Fruit fly (Drosophila melanogaster) whole organism, embryonic: ENCODE measurements around the gene Acat1.
A peak's percentile ranks its signal among the peaks of the same experiment; 100 is the strongest.

Source experiments
- Blimp-1 ChIP-seq: fragments of 200-800 bp; sonication (Bioruptor generic); optimal IDR thresholded peaks from 3 replicates; lab custom pipeline; 2018; ENCODE audit warnings: missing biosample characterization, missing genetic modification characterization, mild to moderate bottlenecking, moderate library complexity, missing genetic modification reagents
- CG1233 ChIP-seq: fragments of 200-800 bp; sonication (Bioruptor generic); optimal IDR thresholded peaks from 4 replicates; lab custom pipeline; 2018; ENCODE audit warnings: missing biosample characterization, mild to moderate bottlenecking, missing genetic modification characterization
- CG15269 ChIP-seq: fragments of 200-800 bp; sonication (Bioruptor generic); optimal IDR thresholded peaks from 2 replicates; lab custom pipeline; 2018; ENCODE audit warnings: missing biosample characterization, mild to moderate bottlenecking, missing genetic modification characterization, moderate library complexity
- CG1603 ChIP-seq: fragments of 200-800 bp; sonication (Bioruptor generic); optimal IDR thresholded peaks from 2 replicates; lab custom pipeline; 2019; ENCODE audit warnings: missing biosample characterization, mild to moderate bottlenecking, missing genetic modification characterization, moderate library complexity
- CG16815 ChIP-seq: fragments of 200-800 bp; sonication (Bioruptor generic); optimal IDR thresholded peaks from 3 replicates; lab custom pipeline; 2017; ENCODE audit warnings: missing biosample characterization, mild to moderate bottlenecking, missing genetic modification characterization
- CG17802 ChIP-seq: fragments of 200-800 bp; sonication (Bioruptor generic); optimal IDR thresholded peaks from 2 replicates; lab custom pipeline; 2018; ENCODE audit warnings: missing biosample characterization, mild to moderate bottlenecking, missing genetic modification characterization, moderate library complexity
- CG17912 ChIP-seq: fragments of 200-800 bp; sonication (Bioruptor generic); optimal IDR thresholded peaks from 2 replicates; lab custom pipeline; 2018; ENCODE audit warnings: missing biosample characterization, mild to moderate bottlenecking, missing genetic modification characterization
- CG18599 ChIP-seq: fragments of 200-800 bp; sonication (Bioruptor generic); optimal IDR thresholded peaks from 3 replicates; lab custom pipeline; 2017; ENCODE audit warnings: missing biosample characterization, missing genetic modification characterization, mild to moderate bottlenecking, moderate library complexity, missing genetic modification reagents
- CG2129 ChIP-seq: fragments of 200-800 bp; sonication (Bioruptor generic); IDR thresholded peaks from 2 replicates; pipeline ENCODE4 v1.3.6; 2022; ENCODE audit warnings: missing biosample characterization, missing genetic modification characterization; ENCODE audit not compliant: partially characterized antibody
- CG2712 ChIP-seq: fragments of 200-800 bp; optimal IDR thresholded peaks from 3 replicates; lab custom pipeline; 2019; ENCODE audit warnings: missing biosample characterization, mild to moderate bottlenecking, missing genetic modification characterization, moderate library complexity
- CG32772 ChIP-seq: fragments of 200-800 bp; sonication (Bioruptor generic); IDR thresholded peaks from 2 replicates; pipeline ENCODE4 v1.3.6; 2022; ENCODE audit warnings: missing biosample characterization, missing genetic modification characterization
- CG42726 ChIP-seq: fragments of 200-800 bp; sonication (Bioruptor generic); IDR thresholded peaks from 2 replicates; pipeline ENCODE4 v1.3.6; 2022; ENCODE audit warnings: missing biosample characterization, missing genetic modification characterization; ENCODE audit not compliant: partially characterized antibody
- CG4328 ChIP-seq: fragments of 200-800 bp; sonication (Bioruptor generic); optimal IDR thresholded peaks from 3 replicates; lab custom pipeline; 2017; ENCODE audit warnings: missing biosample characterization, missing genetic modification reagents, missing genetic modification characterization
- CG4820 ChIP-seq: fragments of 200-800 bp; sonication (Bioruptor generic); optimal IDR thresholded peaks from 3 replicates; lab custom pipeline; 2016; ENCODE audit warnings: missing biosample characterization, missing genetic modification characterization
- CG6272 ChIP-seq: fragments of 200-800 bp; sonication (Bioruptor generic); IDR thresholded peaks from 2 replicates; pipeline ENCODE4 v1.3.6; 2022; ENCODE audit warnings: missing biosample characterization, missing genetic modification characterization
- CG9215 ChIP-seq: fragments of 200-800 bp; sonication (Bioruptor generic); IDR thresholded peaks from 2 replicates; pipeline ENCODE4 v1.3.6; 2022; ENCODE audit warnings: missing biosample characterization, missing genetic modification characterization
- CG9817 ChIP-seq: fragments of 200-800 bp; sonication (Bioruptor generic); optimal IDR thresholded peaks from 2 replicates; lab custom pipeline; 2018; ENCODE audit warnings: missing biosample characterization, mild to moderate bottlenecking, missing genetic modification characterization, moderate library complexity
- CG9876 ChIP-seq: fragments of 200-800 bp; sonication (Bioruptor generic); optimal IDR thresholded peaks from 2 replicates; lab custom pipeline; 2016; ENCODE audit warnings: missing biosample characterization, missing genetic modification characterization
- CG9932 ChIP-seq: fragments of 200-800 bp; sonication (Bioruptor generic); IDR thresholded peaks from 2 replicates; pipeline ENCODE4 v1.3.6; 2022; ENCODE audit warnings: missing biosample characterization, missing genetic modification characterization
- Fer1 ChIP-seq: fragments of 200-800 bp; sonication (Bioruptor generic); optimal IDR thresholded peaks from 2 replicates; lab custom pipeline; 2017; ENCODE audit warnings: missing biosample characterization, mild to moderate bottlenecking, missing genetic modification characterization
- Gug ChIP-seq: fragments of 200-800 bp; sonication (Bioruptor generic); IDR thresholded peaks from 4 replicates; pipeline ENCODE4 v1.3.6; 2022; ENCODE audit warnings: missing biosample characterization, missing genetic modification characterization
- HLH54F ChIP-seq: fragments of 200-800 bp; sonication (Bioruptor generic); optimal IDR thresholded peaks from 3 replicates; lab custom pipeline; 2016; ENCODE audit warnings: missing biosample characterization, missing genetic modification characterization
- Hey ChIP-seq: fragments of 200-800 bp; sonication (Bioruptor generic); optimal IDR thresholded peaks from 3 replicates; lab custom pipeline; 2018; ENCODE audit warnings: missing biosample characterization, mild to moderate bottlenecking, missing genetic modification characterization
- Hr3 ChIP-seq: fragments of 200-800 bp; sonication (Bioruptor generic); optimal IDR thresholded peaks from 3 replicates; lab custom pipeline; 2016; ENCODE audit warnings: missing biosample characterization, missing genetic modification characterization
- Lhr ChIP-seq: fragments of 200-800 bp; sonication (Bioruptor generic); optimal IDR thresholded peaks from 3 replicates; lab custom pipeline; 2017; ENCODE audit warnings: mild to moderate bottlenecking, missing biosample characterization, missing genetic modification reagents, missing genetic modification characterization
- NK7.1 ChIP-seq: fragments of 200-800 bp; sonication (Bioruptor generic); optimal IDR thresholded peaks from 3 replicates; lab custom pipeline; 2016; ENCODE audit warnings: missing biosample characterization, missing genetic modification characterization
- Rx ChIP-seq: fragments of 200-800 bp; sonication (Bioruptor generic); IDR thresholded peaks from 2 replicates; pipeline ENCODE4 v1.3.6; 2022; ENCODE audit warnings: missing biosample characterization, missing genetic modification characterization
- TFAM ChIP-seq: fragments of 200-800 bp; sonication (Bioruptor generic); optimal IDR thresholded peaks from 2 replicates; lab custom pipeline; 2017; ENCODE audit warnings: missing biosample characterization, missing genetic modification characterization, inconsistent platforms
- abd-A ChIP-seq: fragments of 200-800 bp; sonication (Bioruptor generic); optimal IDR thresholded peaks from 3 replicates; lab custom pipeline; 2019; ENCODE audit warnings: missing biosample characterization, mild to moderate bottlenecking, missing genetic modification characterization, moderate library complexity
- amos ChIP-seq: fragments of 200-800 bp; sonication (Bioruptor generic); IDR thresholded peaks from 2 replicates; pipeline ENCODE4 v1.3.6; 2022; ENCODE audit warnings: missing biosample characterization, missing genetic modification characterization; ENCODE audit not compliant: partially characterized antibody
- bowl ChIP-seq: fragments of 200-800 bp; sonication (Bioruptor generic); IDR thresholded peaks from 2 replicates; pipeline ENCODE4 v1.3.6; 2022; ENCODE audit warnings: missing biosample characterization, missing genetic modification characterization
- btn ChIP-seq: fragments of 200-800 bp; sonication (Bioruptor generic); optimal IDR thresholded peaks from 2 replicates; lab custom pipeline; 2016; ENCODE audit warnings: missing biosample characterization, missing genetic modification characterization
- cwo ChIP-seq: fragments of 200-800 bp; sonication (Bioruptor generic); optimal IDR thresholded peaks from 3 replicates; lab custom pipeline; 2017; ENCODE audit warnings: missing biosample characterization, missing genetic modification characterization, mild to moderate bottlenecking, moderate library complexity, missing genetic modification reagents
- eve ChIP-seq, 2 experiments: fragments of >200 bp; optimal IDR thresholded peaks; 2 replicates each; lab custom pipeline; 2017; ENCODE audit warnings: missing biosample characterization in 2 of 2, missing genetic modification characterization in 2 of 2
- gcm2 ChIP-seq: fragments of 200-800 bp; sonication (Bioruptor generic); optimal IDR thresholded peaks from 2 replicates; lab custom pipeline; 2016; ENCODE audit warnings: missing biosample characterization, missing genetic modification characterization
- gfzf ChIP-seq: fragments of 200-800 bp; sonication (Bioruptor generic); optimal IDR thresholded peaks from 2 replicates; lab custom pipeline; 2016; ENCODE audit warnings: missing biosample characterization, mild to moderate bottlenecking, missing genetic modification characterization, moderate library complexity
- gro ChIP-seq: fragments of 200-800 bp; sonication (Bioruptor generic); optimal IDR thresholded peaks from 2 replicates; lab custom pipeline; 2016; ENCODE audit warnings: missing biosample characterization, missing genetic modification characterization
- gsb ChIP-seq: fragments of 200-800 bp; sonication (Bioruptor generic); IDR thresholded peaks from 2 replicates; pipeline ENCODE4 v1.3.6; 2022; ENCODE audit warnings: missing biosample characterization, missing genetic modification characterization
- jigr1 ChIP-seq: fragments of 200-800 bp; sonication (Bioruptor generic); IDR thresholded peaks from 3 replicates; pipeline ENCODE4 v1.3.6; 2022; ENCODE audit warnings: missing biosample characterization, missing genetic modification characterization
- lmd ChIP-seq: fragments of 200-800 bp; sonication (Bioruptor generic); IDR thresholded peaks from 2 replicates; pipeline ENCODE4 v1.3.6; 2022; ENCODE audit warnings: missing biosample characterization, missing genetic modification characterization
- p53 ChIP-seq: fragments of 200-800 bp; sonication (Bioruptor generic); optimal IDR thresholded peaks from 2 replicates; lab custom pipeline; 2016; ENCODE audit warnings: missing biosample characterization, missing genetic modification characterization
- sim ChIP-seq: fragments of 200-800 bp; sonication (Bioruptor generic); IDR thresholded peaks from 2 replicates; pipeline ENCODE4 v1.3.6; 2022; ENCODE audit warnings: missing biosample characterization, missing genetic modification characterization
- sima ChIP-seq: fragments of 200-800 bp; sonication (Bioruptor generic); optimal IDR thresholded peaks from 2 replicates; lab custom pipeline; 2016; ENCODE audit warnings: missing biosample characterization, missing genetic modification characterization
- slou ChIP-seq: fragments of 200-800 bp; sonication (Bioruptor generic); optimal IDR thresholded peaks from 3 replicates; lab custom pipeline; 2016; ENCODE audit warnings: missing biosample characterization, missing genetic modification characterization
- slp2 ChIP-seq: fragments of 200-800 bp; sonication (Bioruptor generic); optimal IDR thresholded peaks from 2 replicates; lab custom pipeline; 2016; ENCODE audit warnings: missing biosample characterization, missing genetic modification characterization
- sob ChIP-seq: fragments of 200-800 bp; sonication (Bioruptor generic); IDR thresholded peaks from 2 replicates; pipeline ENCODE4 v1.3.6; 2022; ENCODE audit warnings: missing biosample characterization, missing genetic modification characterization
- ssp ChIP-seq: fragments of 200-800 bp; sonication (Bioruptor generic); IDR thresholded peaks from 2 replicates; pipeline ENCODE4 v1.3.6; 2022; ENCODE audit warnings: missing biosample characterization, missing genetic modification characterization
- tll ChIP-seq, 2 experiments: fragments of 200-800 bp in 1 of 2; fragments of >200 bp in 1 of 2; sonication (Bioruptor generic) in 1 of 2; optimal IDR thresholded peaks; 2 replicates each; lab custom pipeline; 2017 to 2019; ENCODE audit warnings: missing biosample characterization in 2 of 2, missing genetic modification characterization in 2 of 2, mild to moderate bottlenecking in 1 of 2, moderate library complexity in 1 of 2
- trem ChIP-seq: fragments of 200-800 bp; optimal IDR thresholded peaks from 3 replicates; lab custom pipeline; 2019; ENCODE audit warnings: missing biosample characterization, mild to moderate bottlenecking, missing genetic modification characterization, moderate library complexity
- vfl ChIP-seq: fragments of 200-800 bp; sonication (Bioruptor generic); optimal IDR thresholded peaks from 2 replicates; lab custom pipeline; 2016; ENCODE audit warnings: missing biosample characterization, missing genetic modification characterization

Gene Acat1

dm6 chrX:7935798-7936572 is 47.4 kb upstream of the Acat1 start, which contains the start of gene Ubr3 (continued):
- TF ChIP-seq eve (GFP tag; optimal IDR thresholded peaks at IDR 0.05; lab: Kevin White, UChicago) (no peak), p53 (peak; percentile 27), NK7.1 (GFP tag; lab: Kevin White, UChicago) (no peak), gro (GFP tag; lab: Kevin White, UChicago) (no peak), CG17802 (tag; lab: Kevin White, UChicago) (peak; percentile 50), gsb (GFP tag; lab: Robert Waterston, UW) (no peak), CG9817 (tag; lab: Kevin White, UChicago) (no peak), CG18599 (peak; percentile 36), Hey (no peak), CG32772 (GFP tag; lab: Robert Waterston, UW) (no peak), CG1233 (GFP tag; lab: Kevin White, UChicago) (no peak), abd-A (tag; lab: Kevin White, UChicago) (no peak), amos (GFP tag; lab: Robert Waterston, UW) (peak; percentile 84), CG4820 (GFP tag; lab: Kevin White, UChicago) (no peak), btn (GFP tag; lab: Kevin White, UChicago) (no peak), CG2712 (tag; lab: Kevin White, UChicago) (peak; percentile 10), CG6272 (GFP tag; lab: Robert Waterston, UW) (no peak), lmd (GFP tag; lab: Robert Waterston, UW) (no peak), vfl (GFP tag; lab: Kevin White, UChicago) (no peak), Hr3 (no peak), CG2129 (GFP tag; lab: Robert Waterston, UW) (0 out of 2 replicates have a peak, but pooled peaks have one; percentile 30), CG9876 (peak; percentile 21), CG4328 (GFP tag; lab: Kevin White, UChicago) (no peak), CG9932 (GFP tag; lab: Robert Waterston, UW) (peak; percentile 44), jigr1 (no peak), Rx (GFP tag; lab: Robert Waterston, UW) (0 out of 2 replicates have a peak, but pooled peaks have one; percentile 11), sob (GFP tag; lab: Robert Waterston, UW) (no peak), sima (GFP tag; lab: Kevin White, UChicago) (no peak), TFAM (no peak), CG17912 (no peak), trem (tag; lab: Kevin White, UChicago) (peak; percentile 56), bowl (GFP tag; lab: Robert Waterston, UW) (no peak), Blimp-1 (GFP tag; lab: Kevin White, UChicago) (no peak), gfzf (GFP tag; lab: Kevin White, UChicago) (peak; percentile 69), CG9215 (GFP tag; lab: Robert Waterston, UW) (no peak), Lhr (GFP tag; lab: Kevin White, UChicago) (no peak), slou (no peak), gcm2 (no peak), CG15269 (tag; lab: Kevin White, UChicago) (peak; percentile 2), sim (no peak), tll (GFP tag; optimal IDR thresholded peaks at IDR 0.05; lab: Kevin White, UChicago) (no peak), CG16815 (GFP tag; lab: Kevin White, UChicago) (no peak), cwo (no peak), CG1603 (peak; percentile 71), Fer1 (GFP tag; lab: Kevin White, UChicago) (peak; percentile 35), HLH54F (no peak), slp2 (GFP tag; lab: Kevin White, UChicago) (peak; percentile 3), CG42726 (GFP tag; lab: Robert Waterston, UW) (peak; percentile 82), Gug (GFP tag; lab: Robert Waterston, UW) (no peak), ssp (GFP tag; lab: Robert Waterston, UW) (peak; percentile 90)
